Worm (Caenorhabditis elegans) whole organism, L2 larva: Measurements from ENCODE around the gene F44G4.5.

Source experiments
- C34F6.9 ChIP-seq: fragments of 150-350 bp; optimal IDR thresholded peaks from 2 replicates; lab custom pipeline; 2014; ENCODE audit warnings: missing biosample characterization, missing genetic modification characterization
- F13H6.1 ChIP-seq: sonication (generic microtip); optimal IDR thresholded peaks from 2 replicates; lab custom pipeline; 2016; ENCODE audit warnings: missing genetic modification characterization, missing compliant biosample characterization
- R02D3.7 ChIP-seq: fragments of 150-350 bp; optimal IDR thresholded peaks from 2 replicates; lab custom pipeline; 2014; ENCODE audit warnings: missing biosample characterization, missing genetic modification characterization
- Y55F3AM.14 ChIP-seq: fragments of 200-800 bp; sonication (Bioruptor generic); optimal IDR thresholded peaks from 2 replicates; lab custom pipeline; 2018; ENCODE audit warnings: mild to moderate bottlenecking, missing genetic modification characterization, missing compliant biosample characterization
- ZK546.5 ChIP-seq: sonication (generic microtip); optimal IDR thresholded peaks from 2 replicates; lab custom pipeline; 2017; ENCODE audit warnings: missing biosample characterization, missing genetic modification characterization
- alr-1 ChIP-seq: fragments of 150-350 bp; optimal IDR thresholded peaks from 2 replicates; lab custom pipeline; 2014; ENCODE audit warnings: missing biosample characterization, missing genetic modification characterization
- aly-2 ChIP-seq: fragments of 150-350 bp; optimal IDR thresholded peaks from 2 replicates; lab custom pipeline; 2014; ENCODE audit warnings: missing biosample characterization, missing genetic modification characterization
- ama-1 ChIP-seq: fragments of 150-350 bp; optimal IDR thresholded peaks from 2 replicates; lab custom pipeline; 2018; ENCODE audit warnings: inconsistent platforms
- blmp-1 ChIP-seq: sonication (generic microtip); optimal IDR thresholded peaks from 2 replicates; lab custom pipeline; 2017; ENCODE audit warnings: missing genetic modification characterization, mild to moderate bottlenecking, missing compliant biosample characterization, antibody characterized with exemption, moderate library complexity; ENCODE audit not compliant: insufficient read depth
- ceh-16 ChIP-seq: fragments of 150-350 bp; optimal IDR thresholded peaks from 2 replicates; lab custom pipeline; 2014; ENCODE audit warnings: missing biosample characterization, missing genetic modification characterization
- ceh-82 ChIP-seq: fragments of 150-350 bp; optimal IDR thresholded peaks from 2 replicates; lab custom pipeline; 2014; ENCODE audit warnings: missing biosample characterization, missing genetic modification characterization
- dmd-4 ChIP-seq: sonication (generic microtip); optimal IDR thresholded peaks from 2 replicates; lab custom pipeline; 2017; ENCODE audit warnings: missing biosample characterization, missing genetic modification characterization
- egl-27 ChIP-seq: sonication (generic microtip); optimal IDR thresholded peaks from 3 replicates; lab custom pipeline; 2017; ENCODE audit warnings: missing biosample characterization, missing genetic modification reagents, missing genetic modification characterization
- elt-1 ChIP-seq: fragments of 150-350 bp; optimal IDR thresholded peaks from 2 replicates; lab custom pipeline; 2014; ENCODE audit warnings: missing biosample characterization, missing genetic modification characterization
- fos-1 ChIP-seq: fragments of 150-350 bp; optimal IDR thresholded peaks from 2 replicates; lab custom pipeline; 2014; ENCODE audit warnings: missing biosample characterization, missing genetic modification characterization
- gmeb-1 ChIP-seq: fragments of 150-350 bp; optimal IDR thresholded peaks from 2 replicates; lab custom pipeline; 2014; ENCODE audit warnings: missing biosample characterization, missing genetic modification characterization
- lin-11 ChIP-seq: fragments of 150-350 bp; sonication (generic microtip); optimal IDR thresholded peaks from 2 replicates; lab custom pipeline; 2014; ENCODE audit warnings: missing biosample characterization, missing genetic modification characterization, inconsistent platforms, mixed read lengths
- lin-13 ChIP-seq: fragments of 150-350 bp; optimal IDR thresholded peaks from 2 replicates; lab custom pipeline; 2014; ENCODE audit warnings: missing biosample characterization, missing genetic modification reagents, missing genetic modification characterization
- lin-39 ChIP-seq: fragments of 150-350 bp; optimal IDR thresholded peaks from 2 replicates; lab custom pipeline; 2014; ENCODE audit warnings: missing biosample characterization, missing genetic modification reagents, missing genetic modification characterization
- lsy-2 ChIP-seq, 2 experiments: fragments of 150-350 bp in 1 of 2; sonication (generic microtip) in 1 of 2; optimal IDR thresholded peaks; 2 replicates each; lab custom pipeline; 2014 to 2017; ENCODE audit warnings: missing biosample characterization in 2 of 2, missing genetic modification characterization in 2 of 2
- mab-5 ChIP-seq: fragments of 150-350 bp; optimal IDR thresholded peaks from 2 replicates; lab custom pipeline; 2014; ENCODE audit warnings: missing biosample characterization, missing genetic modification characterization
- mbf-1 ChIP-seq: sonication (generic microtip); optimal IDR thresholded peaks from 2 replicates; lab custom pipeline; 2017; ENCODE audit warnings: missing biosample characterization, missing genetic modification characterization
- nhr-11 ChIP-seq: fragments of 150-350 bp; optimal IDR thresholded peaks from 2 replicates; lab custom pipeline; 2014; ENCODE audit warnings: missing biosample characterization, missing genetic modification characterization
- nhr-129 ChIP-seq: fragments of 150-350 bp; optimal IDR thresholded peaks from 2 replicates; lab custom pipeline; 2014; ENCODE audit warnings: missing biosample characterization, missing genetic modification characterization
- nhr-23 ChIP-seq: fragments of 150-350 bp; optimal IDR thresholded peaks from 2 replicates; lab custom pipeline; 2014; ENCODE audit warnings: missing biosample characterization, missing genetic modification reagents, missing genetic modification characterization
- nhr-25 ChIP-seq: fragments of 150-350 bp; sonication (generic microtip); optimal IDR thresholded peaks from 3 replicates; lab custom pipeline; 2014; ENCODE audit warnings: missing biosample characterization, missing genetic modification characterization
- nhr-6 ChIP-seq: fragments of 150-350 bp; optimal IDR thresholded peaks from 2 replicates; lab custom pipeline; 2014; ENCODE audit warnings: missing biosample characterization, missing genetic modification characterization
- peb-1 ChIP-seq: fragments of 150-350 bp; optimal IDR thresholded peaks from 2 replicates; lab custom pipeline; 2014; ENCODE audit warnings: missing biosample characterization, missing genetic modification characterization
- sem-4 ChIP-seq: fragments of 150-350 bp; optimal IDR thresholded peaks from 2 replicates; lab custom pipeline; 2014; ENCODE audit warnings: missing biosample characterization, missing genetic modification reagents, missing genetic modification characterization
- skn-1 ChIP-seq: sonication (generic microtip); optimal IDR thresholded peaks from 2 replicates; lab custom pipeline; 2017; ENCODE audit warnings: missing biosample characterization, missing genetic modification characterization
- sma-3 ChIP-seq: sonication (generic microtip); optimal IDR thresholded peaks from 2 replicates; lab custom pipeline; 2016; ENCODE audit warnings: missing genetic modification reagents, missing genetic modification characterization, missing compliant biosample characterization
- sma-9 ChIP-seq, 2 experiments: fragments of 150-350 bp in 1 of 2; sonication (generic microtip) in 1 of 2; optimal IDR thresholded peaks; 2 replicates each; lab custom pipeline; 2014 to 2016; ENCODE audit warnings: missing genetic modification characterization in 2 of 2, mild to moderate bottlenecking in 1 of 2, missing biosample characterization in 1 of 2, missing compliant biosample characterization in 1 of 2, missing genetic modification reagents in 1 of 2, moderate library complexity in 1 of 2
- snpc-4 ChIP-seq: fragments of 150-350 bp; optimal IDR thresholded peaks from 2 replicates; lab custom pipeline; 2014; ENCODE audit warnings: missing biosample characterization, missing genetic modification characterization
- unc-55 ChIP-seq: fragments of 150-350 bp; sonication (generic microtip); optimal IDR thresholded peaks from 3 replicates; lab custom pipeline; 2014; ENCODE audit warnings: missing biosample characterization, missing genetic modification reagents, missing genetic modification characterization
- zag-1 ChIP-seq: fragments of 150-350 bp; optimal IDR thresholded peaks from 2 replicates; lab custom pipeline; 2014; ENCODE audit warnings: missing biosample characterization, missing genetic modification characterization
- ztf-1 ChIP-seq: fragments of 200-800 bp; sonication (Bioruptor generic); conservative IDR thresholded peaks from 2 replicates; pipeline ENCODE4 v1.3.6; 2022; ENCODE audit warnings: missing genetic modification characterization, missing compliant biosample characterization

The F44G4.5 gene

DNA sequence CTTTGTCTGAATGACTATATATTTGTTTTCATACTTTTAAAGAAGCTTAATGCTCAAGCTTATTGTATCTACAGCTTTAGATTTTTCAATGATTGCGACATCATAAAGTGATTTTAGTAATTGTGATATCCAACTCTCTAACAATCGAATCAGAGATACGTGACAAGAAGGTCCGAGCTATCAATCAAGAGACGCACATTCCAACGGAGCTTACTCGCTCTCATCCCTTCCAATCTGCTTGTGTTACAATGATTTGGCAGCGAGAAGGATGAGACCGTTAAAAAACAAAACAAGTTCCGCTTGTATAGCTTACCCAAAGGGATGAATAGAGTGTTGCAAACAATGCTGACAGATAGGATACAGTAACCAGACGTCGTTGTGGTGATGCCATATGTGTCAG lies 38.8 kb downstream of the F44G4.5 start:
- TF ChIP-seq lin-13 (GFP tag; lab: Kevin White, UChicago) (no peak), Y55F3AM.14 (GFP tag; lab: Kevin White, UChicago) (no peak), mab-5 (no peak), lin-39 (tag; lab: Kevin White, UChicago) (no peak), nhr-129 (peak; percentile 73), sma-3 (GFP tag; lab: Kevin White, UChicago) (no peak), aly-2 (tag; lab: Kevin White, UChicago) (no peak), blmp-1 (tag; lab: Kevin White, UChicago) (no peak), lin-11 (tag; lab: Kevin White, UChicago) (no peak), nhr-11 (no peak), ceh-82 (tag; lab: Kevin White, UChicago) (no peak), elt-1 (tag; lab: Kevin White, UChicago) (no peak), ceh-16 (no peak), nhr-23 (no peak), dmd-4 (no peak), ama-1 (lab: Kevin White, UChicago) (peak; percentile 9), sma-9 (GFP tag; optimal IDR thresholded peaks at IDR 0.05; lab: Kevin White, UChicago) (peak; percentile 12), sma-9 (tag; optimal IDR thresholded peaks at IDR 0.05; lab: Kevin White, UChicago) (no peak)

- no peak for TF ChIP-seq Y55F3AM.14 (GFP tag; lab: Kevin White, UChicago)
- TF ChIP-seq snpc-4: no peak
- TF ChIP-seq gmeb-1 (tag; lab: Kevin White, UChicago): no peak
- no peak for TF ChIP-seq blmp-1 (tag; lab: Kevin White, UChicago)
- TF ChIP-seq F13H6.1 (tag; lab: Kevin White, UChicago): no peak
- TF ChIP-seq sem-4 (tag; lab: Kevin White, UChicago): no peak
- no peak for TF ChIP-seq egl-27 (tag; lab: Kevin White, UChicago)
- no peak for TF ChIP-seq R02D3.7 (tag; lab: Kevin White, UChicago)
- TF ChIP-seq ceh-82 (tag; lab: Kevin White, UChicago): no peak
- TF ChIP-seq nhr-25 (tag; lab: Kevin White, UChicago): no peak
- no peak for TF ChIP-seq fos-1 (tag; lab: Kevin White, UChicago)
- TF ChIP-seq peb-1 (tag; lab: Kevin White, UChicago): no peak
- no peak for TF ChIP-seq unc-55 (GFP tag; lab: Kevin White, UChicago)
- no peak for TF ChIP-seq nhr-6
- no peak for TF ChIP-seq alr-1 (tag; lab: Kevin White, UChicago)
- TF ChIP-seq lin-11 (tag; lab: Kevin White, UChicago): no peak
- TF ChIP-seq ztf-1 (GFP tag; lab: Robert Waterston, UW): no peak
Observed at ce11 chrII:8960414-8960813, 39.8 kb downstream of the F44G4.5 start, which contains the start of gene cal-2. TSS of gene cal-2 (plus strand) at chrII:8960714.

DNA sequence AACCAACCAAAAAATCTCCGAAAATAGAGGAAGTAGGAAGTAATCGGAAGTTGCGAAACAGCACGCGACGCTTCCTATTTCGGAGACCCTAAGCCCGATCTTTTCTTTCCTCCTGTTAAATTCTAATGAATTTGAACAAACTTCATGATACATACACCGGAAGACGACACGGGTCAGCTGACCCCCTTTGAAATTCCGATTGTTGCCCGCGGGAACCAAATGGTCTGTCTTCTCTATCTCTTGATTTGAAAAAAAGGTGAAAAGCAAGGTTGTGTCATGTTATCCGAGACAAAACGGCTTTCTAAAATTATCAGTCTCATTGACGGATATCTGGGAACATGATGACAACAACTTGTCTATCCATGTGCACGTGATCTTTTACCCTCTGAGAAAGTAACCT lies 41.1 kb downstream of the F44G4.5 start:
- peak; percentile 22 for TF ChIP-seq C34F6.9 (tag; lab: Kevin White, UChicago)
- TF ChIP-seq Y55F3AM.14 (GFP tag; lab: Kevin White, UChicago): no peak
- peak; percentile 65 for TF ChIP-seq F13H6.1 (tag; lab: Kevin White, UChicago)
- no peak for TF ChIP-seq alr-1 (tag; lab: Kevin White, UChicago)
- TF ChIP-seq peb-1 (tag; lab: Kevin White, UChicago): no peak
- no peak for TF ChIP-seq gmeb-1 (tag; lab: Kevin White, UChicago)
- TF ChIP-seq skn-1: no peak
- TF ChIP-seq lsy-2 (tag; optimal IDR thresholded peaks at IDR 0.05; lab: Kevin White, UChicago): peak in 1 of 2 experiments; percentile 20
- TF ChIP-seq ama-1 (lab: Kevin White, UChicago): peak; percentile 4
- no peak for TF ChIP-seq nhr-6
- TF ChIP-seq nhr-129: peak; percentile 77
- peak; percentile 61 for TF ChIP-seq sma-9 (GFP tag; optimal IDR thresholded peaks at IDR 0.05; lab: Kevin White, UChicago)
- no peak for TF ChIP-seq sma-9 (tag; optimal IDR thresholded peaks at IDR 0.05; lab: Kevin White, UChicago)

DNA sequence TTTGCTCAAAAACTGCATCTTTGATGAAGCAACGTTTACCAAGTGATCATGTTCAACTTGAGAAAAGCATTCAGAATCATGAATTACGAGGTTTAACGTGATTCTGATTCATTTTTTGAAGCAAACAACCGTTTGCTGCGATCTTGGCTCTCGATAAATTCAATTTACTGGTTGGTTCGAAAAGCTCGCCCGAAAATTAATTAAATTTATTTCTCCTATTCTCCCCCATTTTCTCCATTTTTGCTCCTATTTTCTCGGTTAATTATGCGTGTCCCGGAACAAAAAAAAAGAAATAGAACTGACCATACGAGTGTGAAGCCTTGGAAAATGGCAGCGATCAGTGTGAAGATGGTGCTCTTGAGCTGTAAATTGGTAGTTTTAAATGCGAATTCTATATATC lies 43.3 kb downstream of the F44G4.5 start:
- TF ChIP-seq mbf-1 (no peak), F13H6.1 (tag; lab: Kevin White, UChicago) (no peak), alr-1 (tag; lab: Kevin White, UChicago) (no peak), zag-1 (tag; lab: Kevin White, UChicago) (no peak), lsy-2 (tag; optimal IDR thresholded peaks at IDR 0.05; lab: Kevin White, UChicago) (no peak), lin-11 (tag; lab: Kevin White, UChicago) (no peak), ZK546.5 (tag; lab: Kevin White, UChicago) (no peak)
